Fruit fly (Drosophila melanogaster) whole organism, wandering third instar larva: ENCODE data around the gene CG3961.

Experiments used
- Abd-B ChIP-seq: fragments of >200 bp; optimal IDR thresholded peaks from 2 replicates; lab custom pipeline; 2017; ENCODE audit warnings: missing biosample characterization, missing genetic modification characterization
- CG32264 ChIP-seq: fragments of 200-800 bp; sonication (Bioruptor generic); optimal IDR thresholded peaks from 2 replicates; lab custom pipeline; 2016; ENCODE audit warnings: missing biosample characterization, missing genetic modification characterization
- CrebA ChIP-seq: fragments of 200-800 bp; sonication (Bioruptor generic); optimal IDR thresholded peaks from 2 replicates; lab custom pipeline; 2016; ENCODE audit warnings: missing biosample characterization, mild to moderate bottlenecking, missing genetic modification characterization, borderline replicate concordance
- Hr78 ChIP-seq: fragments of >200 bp; optimal IDR thresholded peaks from 2 replicates; lab custom pipeline; 2017; ENCODE audit warnings: missing biosample characterization, missing genetic modification characterization
- Vsx2 ChIP-seq: fragments of 200-300, 225-300 bp; sonication (Bioruptor generic); optimal IDR thresholded peaks from 2 replicates; lab custom pipeline; 2018; ENCODE audit warnings: missing biosample characterization, missing genetic modification characterization; ENCODE audit not compliant: partially characterized antibody
- br ChIP-seq: fragments of 200-800 bp; sonication (Bioruptor generic); optimal IDR thresholded peaks from 2 replicates; lab custom pipeline; 2016; ENCODE audit warnings: missing biosample characterization, missing genetic modification characterization
- ey ChIP-seq: fragments of 200-800 bp; sonication (Bioruptor generic); optimal IDR thresholded peaks from 2 replicates; lab custom pipeline; 2016; ENCODE audit warnings: missing biosample characterization, missing genetic modification characterization

- TF ChIP-seq Abd-B (GFP tag; lab: Kevin White, UChicago) (no peak), br (GFP tag; lab: Kevin White, UChicago) (no peak), ey (GFP tag; lab: Kevin White, UChicago) (no peak), Vsx2 (GFP tag; lab: Kevin White, UChicago) (no peak), Hr78 (no peak), CG32264 (GFP tag; lab: Kevin White, UChicago) (no peak), CrebA (no peak)
Measured at dm6 chr3L:18904772-18905601, 14.7 kb upstream of the CG3961 start, which contains the start of the genes CSN1b and Prp6.
